Worm (Caenorhabditis elegans): ENCODE results near the gene lys-7.

Gene lys-7

DNA sequence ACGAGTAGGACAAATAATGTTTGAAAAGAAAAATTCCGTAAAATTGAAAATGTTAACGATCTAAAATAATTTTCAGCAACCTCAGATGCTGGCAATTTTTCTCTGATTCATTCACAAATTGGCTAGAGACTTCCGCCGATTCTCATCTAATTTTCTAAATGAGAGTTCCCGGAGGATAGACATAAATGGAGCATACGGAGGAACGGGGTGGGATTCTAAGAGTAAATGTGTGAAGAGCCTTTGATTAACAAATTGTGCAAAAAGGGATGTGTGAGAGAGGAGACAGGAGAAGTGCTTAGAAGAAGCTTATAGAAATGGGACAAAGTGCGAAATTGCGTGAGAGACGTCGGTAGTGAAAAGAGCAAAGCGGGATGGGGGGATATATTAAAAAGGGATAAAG lies 30.8 kb downstream of the lys-7 start:
- TF ChIP-seq dpl-1 (GFP tag; optimal IDR thresholded peaks at IDR 0.05): no peak
- TF ChIP-seq lin-14 (GFP tag; optimal IDR thresholded peaks at IDR 0.05): peak; percentile 1
- no peak for TF ChIP-seq pqm-1 (tag; optimal IDR thresholded peaks at IDR 0.05)
- TF ChIP-seq mdl-1 (tag; optimal IDR thresholded peaks at IDR 0.05): no peak
- no peak for TF ChIP-seq Y116A8C.19 (tag; optimal IDR thresholded peaks at IDR 0.05; ENCODE audit: borderline replicate concordance)
- no peak for TF ChIP-seq zag-1 (tag; optimal IDR thresholded peaks at IDR 0.05)
- no peak for TF ChIP-seq tlp-1 (tag; optimal IDR thresholded peaks at IDR 0.05)

DNA sequence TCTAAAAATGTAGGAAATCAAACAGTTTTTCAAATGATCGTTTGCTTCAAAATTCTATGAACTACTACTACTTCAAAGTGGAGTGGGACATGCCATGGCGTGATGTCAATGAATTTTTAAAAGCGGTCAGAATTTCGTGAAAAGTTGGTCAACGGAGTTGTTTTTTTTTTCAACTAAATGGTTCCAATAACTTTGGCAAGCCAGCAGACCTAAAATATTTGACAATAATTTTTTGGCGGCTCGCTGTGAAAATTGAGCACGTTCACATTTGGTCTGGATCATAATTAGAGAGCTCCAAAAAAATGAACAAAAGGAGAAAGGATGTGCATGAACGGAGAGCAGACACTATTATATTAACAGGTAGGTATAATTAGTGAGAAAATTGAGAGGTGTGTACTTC lies 32.0 kb downstream of the lys-7 start:
- no peak for TF ChIP-seq ceh-63 (GFP tag; optimal IDR thresholded peaks at IDR 0.05)
- no peak for TF ChIP-seq fos-1 (tag; optimal IDR thresholded peaks at IDR 0.05)
- no peak for TF ChIP-seq elt-2 (tag; optimal IDR thresholded peaks at IDR 0.05)
- no peak for TF ChIP-seq sox-4 (tag; optimal IDR thresholded peaks at IDR 0.05)

DNA sequence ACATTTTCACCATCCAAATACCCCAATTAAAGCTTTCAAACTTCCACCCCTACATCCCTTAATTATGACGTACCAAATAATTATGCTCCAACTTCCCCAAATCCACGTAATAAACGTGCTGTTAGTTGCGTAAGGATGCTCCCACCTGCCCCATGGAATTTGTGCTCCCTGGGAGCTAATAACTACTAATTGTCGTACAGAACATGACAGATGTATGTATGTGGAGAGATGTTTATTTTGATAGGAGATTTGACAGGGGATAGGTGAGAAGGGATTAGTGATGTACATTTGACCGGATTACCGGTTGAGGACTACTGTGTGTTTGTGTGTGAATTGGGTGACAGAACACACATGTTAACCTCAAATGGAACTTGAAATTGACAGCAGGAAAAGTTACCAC lies 32.6 kb downstream of the lys-7 start:
- no peak for TF ChIP-seq fkh-10 (GFP tag; optimal IDR thresholded peaks at IDR 0.05)
- TF ChIP-seq mep-1 (tag; optimal IDR thresholded peaks at IDR 0.05): no peak
- TF ChIP-seq dsc-1 (tag; optimal IDR thresholded peaks at IDR 0.05): no peak
- TF ChIP-seq unc-98 (GFP tag; IDR thresholded peaks at IDR 0.05): no peak
- no peak for TF ChIP-seq nhr-85 (tag)
- TF ChIP-seq aly-2 (tag; optimal IDR thresholded peaks at IDR 0.05): no peak
- no peak for TF ChIP-seq unc-130 (tag; optimal IDR thresholded peaks at IDR 0.05)
- no peak for TF ChIP-seq vab-15 (tag; optimal IDR thresholded peaks at IDR 0.05)
- TF ChIP-seq mab-9 (GFP tag; IDR thresholded peaks at IDR 0.05): no peak
- no peak for TF ChIP-seq ztf-11 (tag; optimal IDR thresholded peaks at IDR 0.05)
- no peak for TF ChIP-seq nhr-28 (tag; optimal IDR thresholded peaks at IDR 0.05)

DNA sequence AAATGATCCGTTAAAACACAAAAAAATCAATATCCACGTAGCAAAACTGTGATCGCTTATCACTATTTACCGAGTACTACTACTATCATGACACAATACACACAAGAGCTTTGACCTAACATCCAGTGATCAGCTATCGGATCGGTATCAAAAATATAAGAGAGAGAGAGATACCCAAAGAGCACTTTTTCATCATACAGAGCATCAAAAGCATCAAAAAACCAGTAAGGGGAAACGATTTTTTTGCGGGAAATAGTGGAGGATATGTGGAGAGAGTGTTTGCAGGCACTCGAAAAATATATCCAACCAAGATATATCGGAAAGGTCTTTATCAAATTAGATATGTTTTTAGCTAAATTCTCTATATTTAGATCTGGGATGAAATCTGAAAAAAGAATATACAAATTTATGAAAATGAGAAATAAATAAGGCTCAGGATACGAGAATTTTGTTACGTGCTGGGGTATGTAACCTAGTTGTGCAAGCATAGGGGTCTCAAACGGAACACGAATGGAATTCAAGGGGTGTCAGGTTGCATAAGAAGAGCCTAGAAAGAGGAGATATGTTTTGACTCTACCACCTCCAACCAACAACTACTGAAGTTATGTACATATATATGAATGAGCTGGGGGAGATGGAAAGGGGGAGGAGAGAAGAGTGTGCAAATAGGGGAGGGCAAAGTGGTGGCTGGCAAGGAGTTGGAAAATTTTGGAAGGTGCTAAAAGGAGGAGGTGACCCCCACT lies 37.1 kb downstream of the lys-7 start:
- TF ChIP-seq efl-1 (optimal IDR thresholded peaks at IDR 0.05): no peak
- TF ChIP-seq efl-1 (GFP tag; optimal IDR thresholded peaks at IDR 0.05 in 1 of 2): peak in 1 of 2 experiments; percentile 83
- no peak for TF ChIP-seq pag-3 (tag; optimal IDR thresholded peaks at IDR 0.05; ENCODE audit: borderline replicate concordance, insufficient read depth)

DNA sequence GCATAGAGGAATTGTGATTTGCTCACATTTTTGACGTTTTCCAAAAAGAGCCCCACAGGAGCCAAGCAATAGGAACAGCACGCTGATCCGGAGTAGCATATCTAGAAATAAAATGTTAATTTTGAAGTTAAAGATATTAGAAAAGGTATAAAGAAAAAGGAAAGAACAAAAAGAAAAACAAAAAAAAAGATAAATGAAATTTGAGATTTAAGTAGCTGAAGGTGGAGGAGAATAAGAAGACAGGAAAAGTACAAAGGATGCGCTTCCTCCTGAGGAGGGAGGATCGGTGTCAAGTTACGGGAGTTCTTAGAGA lies 37.7 kb downstream of the lys-7 start, which contains the start of gene cfz-2:
Gene cfz-2 (minus strand): TSS at position 101 of the 313 bp plus-strand sequence.
- TF ChIP-seq tlp-1 (tag; optimal IDR thresholded peaks at IDR 0.05) (no peak), F16B12.6 (tag; optimal IDR thresholded peaks at IDR 0.05) (no peak), mep-1 (tag; optimal IDR thresholded peaks at IDR 0.05) (no peak), jun-1 (tag; optimal IDR thresholded peaks at IDR 0.05) (no peak), fos-1 (tag; optimal IDR thresholded peaks at IDR 0.05) (no peak)

DNA sequence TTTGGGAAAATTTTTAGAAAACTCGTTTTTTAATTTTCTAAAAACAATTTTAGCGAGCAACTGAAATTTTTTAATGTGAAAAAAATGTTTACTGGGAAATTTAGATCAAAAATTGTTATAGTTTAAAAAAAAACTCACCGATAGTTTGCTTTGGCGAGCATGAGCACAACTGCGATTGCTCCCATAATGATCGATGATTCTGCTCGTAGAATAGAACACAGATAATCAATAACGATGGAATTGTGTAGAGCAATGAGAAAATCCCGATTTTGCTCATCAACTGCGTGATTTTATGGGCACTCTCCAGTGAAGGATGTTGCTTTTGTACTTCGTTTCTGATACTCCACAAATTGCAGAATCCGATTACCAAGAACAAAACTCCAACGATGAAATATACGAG lies 39.8 kb downstream of the lys-7 start:
- no peak for TF ChIP-seq Y116A8C.19 (tag; optimal IDR thresholded peaks at IDR 0.05; ENCODE audit: borderline replicate concordance)
- TF ChIP-seq unc-62 (GFP tag; optimal IDR thresholded peaks at IDR 0.05): no peak
- no peak for TF ChIP-seq ceh-8 (GFP tag; optimal IDR thresholded peaks at IDR 0.05)
- no peak for TF ChIP-seq dpl-1 (GFP tag; optimal IDR thresholded peaks at IDR 0.05)
- TF ChIP-seq jun-1 (tag; optimal IDR thresholded peaks at IDR 0.05): no peak
- TF ChIP-seq ztf-11 (tag; optimal IDR thresholded peaks at IDR 0.05): no peak
- TF ChIP-seq sox-4 (tag; optimal IDR thresholded peaks at IDR 0.05): no peak
- TF ChIP-seq efl-1 (optimal IDR thresholded peaks at IDR 0.05): no peak
- peak in 1 of 2 experiments; percentile 71 for TF ChIP-seq efl-1 (GFP tag; optimal IDR thresholded peaks at IDR 0.05 in 1 of 2)

DNA sequence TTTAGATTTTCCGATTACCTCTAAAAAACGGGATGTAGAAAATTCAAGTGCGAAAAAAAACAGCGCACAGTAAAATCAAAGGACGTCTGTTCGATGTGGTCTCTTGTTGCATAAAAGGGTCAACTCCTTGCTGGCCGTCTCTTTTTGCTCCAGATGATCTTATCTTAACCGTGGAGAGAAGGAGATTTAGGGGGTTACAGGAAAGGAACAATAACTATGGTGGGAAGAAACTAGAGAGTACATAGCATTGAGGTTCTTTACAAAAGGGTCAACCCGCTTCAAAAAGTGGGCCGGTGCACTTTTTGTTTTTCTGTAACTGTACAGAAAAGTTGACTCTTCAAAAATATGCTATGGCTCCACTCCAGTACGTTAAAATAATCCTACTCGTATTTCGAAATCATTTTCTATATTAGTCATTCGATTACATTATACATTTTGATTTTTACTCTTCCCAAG lies 50.8 kb downstream of the lys-7 start, which contains the start of the genes T20D4.19 and srj-9:
Gene T20D4.19 (minus strand): TSS at position 101 of the 456 bp plus-strand sequence.
Gene srj-9 (plus strand): TSS at position 406 of the 456 bp plus-strand sequence.
- TF ChIP-seq nhr-84 (tag; optimal IDR thresholded peaks at IDR 0.05): no peak
- TF ChIP-seq ama-1 (optimal IDR thresholded peaks at IDR 0.05): no peak
- no peak for TF ChIP-seq nhr-19 (GFP tag; conservative IDR thresholded peaks at IDR 0.05)
- TF ChIP-seq ceh-8 (GFP tag; optimal IDR thresholded peaks at IDR 0.05): no peak
- no peak for TF ChIP-seq aly-2 (tag; optimal IDR thresholded peaks at IDR 0.05)

Data from whole organism, L1 larva.